Fruit fly (Drosophila melanogaster) S2 (cell line): ENCODE results near the gene Sfp65A.

Experiments used
- CG8478 ChIP-seq: fragments of >200 bp; optimal IDR thresholded peaks from 2 replicates; lab custom pipeline; 2018
- CTCF ChIP-seq, 2 experiments: fragments of >200 bp; optimal IDR thresholded peaks; 2 replicates each; lab custom pipeline; 2018

Gene Sfp65A

dm6 chr3L:6338306-6338705 is 11.8 kb upstream of the Sfp65A start:
- TF ChIP-seq CG8478 (lab: Kevin White, UChicago) (no peak), CTCF (optimal IDR thresholded peaks at IDR 0.05; lab: Kevin White, UChicago) (no peak)

dm6 chr3L:6342253-6342652 is 7.8 kb upstream of the Sfp65A start:
- TF ChIP-seq CTCF (optimal IDR thresholded peaks at IDR 0.05; lab: Kevin White, UChicago) (no peak), CG8478 (lab: Kevin White, UChicago) (no peak)

- no peak for TF ChIP-seq CTCF (optimal IDR thresholded peaks at IDR 0.05; lab: Kevin White, UChicago)
- no peak for TF ChIP-seq CG8478 (lab: Kevin White, UChicago)
These were observed 5.8 kb upstream of the Sfp65A start for dm6 chr3L:6344243-6344642.

dm6 chr3L:6348433-6348832 is 1.6 kb upstream of the Sfp65A start:
- no peak for TF ChIP-seq CG8478 (lab: Kevin White, UChicago)
- TF ChIP-seq CTCF (optimal IDR thresholded peaks at IDR 0.05; lab: Kevin White, UChicago) = no peak

- TF ChIP-seq CTCF (optimal IDR thresholded peaks at IDR 0.05; lab: Kevin White, UChicago) (no peak), CG8478 (lab: Kevin White, UChicago) (no peak)
These were observed 2.2 kb downstream of the Sfp65A start, which contains the start of gene CG13300 for dm6 chr3L:6352232-6352631. TSS of gene CG13300 (minus strand) at chr3L:6352390.

dm6 chr3L:6355032-6355431 is 5.0 kb downstream of the Sfp65A start:
- no peak for TF ChIP-seq CG8478 (lab: Kevin White, UChicago)
- no peak for TF ChIP-seq CTCF (optimal IDR thresholded peaks at IDR 0.05; lab: Kevin White, UChicago)

- no peak for TF ChIP-seq CG8478 (lab: Kevin White, UChicago)
- no peak for TF ChIP-seq CTCF (optimal IDR thresholded peaks at IDR 0.05; lab: Kevin White, UChicago)
These were observed 7.1 kb downstream of the Sfp65A start for dm6 chr3L:6357152-6357551.

- no peak for TF ChIP-seq CG8478 (lab: Kevin White, UChicago)
- no peak for TF ChIP-seq CTCF (optimal IDR thresholded peaks at IDR 0.05; lab: Kevin White, UChicago)
These were observed 8.4 kb downstream of the Sfp65A start for dm6 chr3L:6358501-6358900.

dm6 chr3L:6359205-6359604 is 9.1 kb downstream of the Sfp65A start:
- TF ChIP-seq CG8478 (lab: Kevin White, UChicago) (no peak), CTCF (optimal IDR thresholded peaks at IDR 0.05; lab: Kevin White, UChicago) (no peak)

dm6 chr3L:6363626-6364025 is 13.6 kb downstream of the Sfp65A start:
- no peak for TF ChIP-seq CTCF (optimal IDR thresholded peaks at IDR 0.05; lab: Kevin White, UChicago)
- no peak for TF ChIP-seq CG8478 (lab: Kevin White, UChicago)

dm6 chr3L:6364217-6364616 is 14.1 kb downstream of the Sfp65A start:
- TF ChIP-seq CG8478 (lab: Kevin White, UChicago) = no peak
- no peak for TF ChIP-seq CTCF (optimal IDR thresholded peaks at IDR 0.05; lab: Kevin White, UChicago)

dm6 chr3L:6366629-6367028 is 16.6 kb downstream of the Sfp65A start:
- TF ChIP-seq CTCF (optimal IDR thresholded peaks at IDR 0.05; lab: Kevin White, UChicago) (no peak), CG8478 (lab: Kevin White, UChicago) (no peak)

dm6 chr3L:6369638-6370195 is 19.6 kb downstream of the Sfp65A start:
- no peak for TF ChIP-seq CG8478 (lab: Kevin White, UChicago)
- TF ChIP-seq CTCF (optimal IDR thresholded peaks at IDR 0.05; lab: Kevin White, UChicago) = no peak

- TF ChIP-seq CG8478 (lab: Kevin White, UChicago) (no peak), CTCF (optimal IDR thresholded peaks at IDR 0.05; lab: Kevin White, UChicago) (no peak)
These were observed 21.3 kb downstream of the Sfp65A start for dm6 chr3L:6371406-6371805.

dm6 chr3L:6387754-6388153 is 37.7 kb downstream of the Sfp65A start:
- TF ChIP-seq CG8478 (lab: Kevin White, UChicago) (no peak), CTCF (optimal IDR thresholded peaks at IDR 0.05; lab: Kevin White, UChicago) (no peak)

dm6 chr3L:6391354-6391753 is 41.3 kb downstream of the Sfp65A start:
- no peak for TF ChIP-seq CG8478 (lab: Kevin White, UChicago)
- TF ChIP-seq CTCF (optimal IDR thresholded peaks at IDR 0.05; lab: Kevin White, UChicago) = no peak
